Fruit fly (Drosophila melanogaster) whole organism, embryonic: Measurements from ENCODE around the gene smal.

Source experiments
- Atf3 ChIP-seq: fragments of 200-800 bp; sonication (Bioruptor generic); optimal IDR thresholded peaks from 3 replicates; lab custom pipeline; 2016; ENCODE audit warnings: missing biosample characterization, missing genetic modification characterization
- CG10209 ChIP-seq: fragments of 200-800 bp; sonication (Bioruptor generic); optimal IDR thresholded peaks from 3 replicates; lab custom pipeline; 2017; ENCODE audit warnings: missing biosample characterization, mild to moderate bottlenecking, missing genetic modification characterization, missing genetic modification reagents
- CG10267 ChIP-seq: fragments of 200-800 bp; sonication (Bioruptor generic); optimal IDR thresholded peaks from 2 replicates; lab custom pipeline; 2018; ENCODE audit warnings: missing biosample characterization, mild to moderate bottlenecking, missing genetic modification characterization, moderate library complexity
- CG10321 ChIP-seq: fragments of 200-800 bp; sonication (Bioruptor generic); IDR thresholded peaks from 2 replicates; pipeline ENCODE4 v1.3.6; 2022; ENCODE audit warnings: missing biosample characterization, missing genetic modification characterization
- CG11723 ChIP-seq: fragments of 200-800 bp; sonication (Bioruptor generic); optimal IDR thresholded peaks from 2 replicates; lab custom pipeline; 2017; ENCODE audit warnings: missing biosample characterization, mild to moderate bottlenecking, missing genetic modification characterization
- CG14441 ChIP-seq: fragments of 200-800 bp; sonication (Bioruptor generic); IDR thresholded peaks from 2 replicates; pipeline ENCODE4 v1.3.6; 2022; ENCODE audit warnings: missing biosample characterization, missing genetic modification characterization
- CG17912 ChIP-seq: fragments of 200-800 bp; sonication (Bioruptor generic); optimal IDR thresholded peaks from 2 replicates; lab custom pipeline; 2018; ENCODE audit warnings: missing biosample characterization, mild to moderate bottlenecking, missing genetic modification characterization
- CG2199 ChIP-seq: fragments of 200-800 bp; sonication (Bioruptor generic); IDR thresholded peaks from 3 replicates; pipeline ENCODE4 v1.3.6; 2022; ENCODE audit warnings: missing biosample characterization, missing genetic modification characterization
- CG4360 ChIP-seq: fragments of 200-800 bp; sonication (Bioruptor generic); IDR thresholded peaks from 2 replicates; pipeline ENCODE4 v1.3.6; 2022; ENCODE audit warnings: missing biosample characterization, missing genetic modification characterization
- CG4707 ChIP-seq: fragments of 200-800 bp; sonication (Bioruptor generic); optimal IDR thresholded peaks from 2 replicates; lab custom pipeline; 2018; ENCODE audit warnings: missing biosample characterization, mild to moderate bottlenecking, missing genetic modification characterization, moderate library complexity
- CG6254 ChIP-seq: fragments of 200-800 bp; sonication (Bioruptor generic); optimal IDR thresholded peaks from 3 replicates; lab custom pipeline; 2017; ENCODE audit warnings: mild to moderate bottlenecking, missing biosample characterization, missing genetic modification reagents, missing genetic modification characterization
- CG6689 ChIP-seq: fragments of 200-800 bp; sonication (Bioruptor generic); IDR thresholded peaks from 2 replicates; pipeline ENCODE4 v1.3.6; 2022; ENCODE audit warnings: missing biosample characterization, missing genetic modification characterization
- CG6791 ChIP-seq: fragments of 200-800 bp; sonication (Bioruptor generic); IDR thresholded peaks from 3 replicates; pipeline ENCODE4 v1.3.6; 2022; ENCODE audit warnings: missing biosample characterization, missing genetic modification characterization; ENCODE audit not compliant: partially characterized antibody
- CG7745 ChIP-seq: fragments of 200-800 bp; sonication (Bioruptor generic); optimal IDR thresholded peaks from 2 replicates; lab custom pipeline; 2018; ENCODE audit warnings: missing biosample characterization, mild to moderate bottlenecking, missing genetic modification characterization, moderate library complexity
- CG8281 ChIP-seq: fragments of 200-800 bp; sonication (Bioruptor generic); optimal IDR thresholded peaks from 2 replicates; lab custom pipeline; 2018; ENCODE audit warnings: missing biosample characterization, mild to moderate bottlenecking, missing genetic modification characterization, moderate library complexity
- CG8924 ChIP-seq: fragments of 200-800 bp; optimal IDR thresholded peaks from 3 replicates; lab custom pipeline; 2019; ENCODE audit warnings: missing biosample characterization, mild to moderate bottlenecking, missing genetic modification characterization, moderate library complexity
- CG9817 ChIP-seq: fragments of 200-800 bp; sonication (Bioruptor generic); optimal IDR thresholded peaks from 2 replicates; lab custom pipeline; 2018; ENCODE audit warnings: missing biosample characterization, mild to moderate bottlenecking, missing genetic modification characterization, moderate library complexity
- CTCF ChIP-seq: fragments of 200-800 bp; sonication (Bioruptor generic); optimal IDR thresholded peaks from 2 replicates; lab custom pipeline; 2017; ENCODE audit warnings: missing biosample characterization, mild to moderate bottlenecking, missing genetic modification characterization, moderate library complexity
- CoRest ChIP-seq: fragments of 200-800 bp; sonication (Bioruptor generic); optimal IDR thresholded peaks from 3 replicates; lab custom pipeline; 2018; ENCODE audit warnings: missing biosample characterization, mild to moderate bottlenecking, missing genetic modification characterization, moderate library complexity
- Dp ChIP-seq: fragments of 200-800 bp; sonication (Bioruptor generic); optimal IDR thresholded peaks from 2 replicates; lab custom pipeline; 2018; ENCODE audit warnings: missing biosample characterization, mild to moderate bottlenecking, missing genetic modification characterization, moderate library complexity
- HHEX ChIP-seq: fragments of 200-800 bp; sonication (Bioruptor generic); optimal IDR thresholded peaks from 3 replicates; lab custom pipeline; 2017; ENCODE audit warnings: missing biosample characterization, mild to moderate bottlenecking, missing genetic modification characterization, missing genetic modification reagents
- Hr78 ChIP-seq, 2 experiments: fragments of 200-800 bp in 1 of 2; fragments of >200 bp in 1 of 2; sonication (Bioruptor generic) in 1 of 2; optimal IDR thresholded peaks; 2 replicates each; lab custom pipeline; 2017 to 2019; ENCODE audit warnings: missing biosample characterization in 2 of 2, missing genetic modification characterization in 2 of 2, mild to moderate bottlenecking in 1 of 2, moderate library complexity in 1 of 2
- Lim3 ChIP-seq: fragments of 200-800 bp; sonication (Bioruptor generic); IDR thresholded peaks from 2 replicates; pipeline ENCODE4 v1.3.6; 2022; ENCODE audit warnings: missing biosample characterization, missing genetic modification characterization
- Lpt ChIP-seq: fragments of >200 bp; optimal IDR thresholded peaks from 2 replicates; lab custom pipeline; 2018; ENCODE audit warnings: missing biosample characterization, missing genetic modification characterization
- Med ChIP-seq: fragments of 200-800 bp; sonication (Bioruptor generic); peaks from one replicate; lab custom pipeline; 2016; ENCODE audit warnings: missing biosample characterization, missing genetic modification characterization, mild to moderate bottlenecking, inconsistent platforms, moderate library complexity
- Sox100B ChIP-seq: fragments of 200-800 bp; sonication (Bioruptor generic); optimal IDR thresholded peaks from 3 replicates; lab custom pipeline; 2018; ENCODE audit warnings: missing biosample characterization, mild to moderate bottlenecking, missing genetic modification characterization
- Ssrp ChIP-seq: fragments of 200-800 bp; sonication (Bioruptor generic); optimal IDR thresholded peaks from 2 replicates; lab custom pipeline; 2018; ENCODE audit warnings: missing biosample characterization, mild to moderate bottlenecking, missing genetic modification characterization, moderate library complexity
- Vsx1 ChIP-seq: fragments of 200-800 bp; sonication (Bioruptor generic); optimal IDR thresholded peaks from 2 replicates; lab custom pipeline; 2017; ENCODE audit warnings: missing biosample characterization, mild to moderate bottlenecking, missing genetic modification characterization, missing genetic modification reagents
- ab ChIP-seq: fragments of 200-800 bp; sonication (Bioruptor generic); optimal IDR thresholded peaks from 2 replicates; lab custom pipeline; 2016; ENCODE audit warnings: missing biosample characterization, missing genetic modification characterization
- abd-A ChIP-seq: fragments of 200-800 bp; sonication (Bioruptor generic); optimal IDR thresholded peaks from 3 replicates; lab custom pipeline; 2019; ENCODE audit warnings: missing biosample characterization, mild to moderate bottlenecking, missing genetic modification characterization, moderate library complexity
- ara ChIP-seq: fragments of 200-800 bp; sonication (Bioruptor generic); IDR thresholded peaks from 2 replicates; pipeline ENCODE4 v1.3.6; 2022; ENCODE audit warnings: missing biosample characterization, missing genetic modification characterization
- bowl ChIP-seq: fragments of 200-800 bp; sonication (Bioruptor generic); IDR thresholded peaks from 2 replicates; pipeline ENCODE4 v1.3.6; 2022; ENCODE audit warnings: missing biosample characterization, missing genetic modification characterization
- caup ChIP-seq: fragments of 200-800 bp; sonication (Bioruptor generic); optimal IDR thresholded peaks from 3 replicates; lab custom pipeline; 2017; ENCODE audit warnings: missing biosample characterization, mild to moderate bottlenecking, missing genetic modification characterization, moderate library complexity; ENCODE audit not compliant: severe bottlenecking
- chinmo ChIP-seq: fragments of 200-800 bp; sonication (Bioruptor generic); IDR thresholded peaks from 4 replicates; pipeline ENCODE4 v1.3.6; 2022; ENCODE audit warnings: missing biosample characterization, missing genetic modification characterization; ENCODE audit not compliant: partially characterized antibody
- crc ChIP-seq: fragments of 200-800 bp; sonication (Bioruptor generic); optimal IDR thresholded peaks from 2 replicates; lab custom pipeline; 2016; ENCODE audit warnings: missing biosample characterization, missing genetic modification characterization
- crol ChIP-seq: fragments of 200-800 bp; sonication (Bioruptor generic); IDR thresholded peaks from 2 replicates; pipeline ENCODE4 v1.3.6; 2022; ENCODE audit warnings: missing biosample characterization, missing genetic modification characterization
- eve ChIP-seq, 2 experiments: fragments of >200 bp; optimal IDR thresholded peaks; 2 replicates each; lab custom pipeline; 2017; ENCODE audit warnings: missing biosample characterization in 2 of 2, missing genetic modification characterization in 2 of 2
- exex ChIP-seq: fragments of 200-800 bp; sonication (Bioruptor generic); optimal IDR thresholded peaks from 4 replicates; lab custom pipeline; 2018; ENCODE audit warnings: missing biosample characterization, mild to moderate bottlenecking, missing genetic modification characterization, moderate library complexity
- gcm ChIP-seq: fragments of 200-800 bp; sonication (Bioruptor generic); optimal IDR thresholded peaks from 2 replicates; lab custom pipeline; 2019; ENCODE audit warnings: missing biosample characterization, mild to moderate bottlenecking, missing genetic modification characterization, moderate library complexity
- grn ChIP-seq: fragments of 200-800 bp; sonication (Bioruptor generic); optimal IDR thresholded peaks from 3 replicates; lab custom pipeline; 2017; ENCODE audit warnings: missing biosample characterization, missing genetic modification characterization
- gsb-n ChIP-seq: fragments of 200-800 bp; sonication (Bioruptor generic); optimal IDR thresholded peaks from 3 replicates; lab custom pipeline; 2018; ENCODE audit warnings: missing biosample characterization, mild to moderate bottlenecking, missing genetic modification characterization
- gt ChIP-seq: fragments of 200-800 bp; sonication (Bioruptor generic); IDR thresholded peaks from 2 replicates; pipeline ENCODE4 v1.3.6; 2022; ENCODE audit warnings: missing biosample characterization, missing genetic modification characterization
- jigr1 ChIP-seq: fragments of 200-800 bp; sonication (Bioruptor generic); IDR thresholded peaks from 3 replicates; pipeline ENCODE4 v1.3.6; 2022; ENCODE audit warnings: missing biosample characterization, missing genetic modification characterization
- lmd ChIP-seq: fragments of 200-800 bp; sonication (Bioruptor generic); IDR thresholded peaks from 2 replicates; pipeline ENCODE4 v1.3.6; 2022; ENCODE audit warnings: missing biosample characterization, missing genetic modification characterization
- nerfin-2 ChIP-seq: fragments of 200-800 bp; sonication (Bioruptor generic); IDR thresholded peaks from 2 replicates; pipeline ENCODE4 v1.3.6; 2022; ENCODE audit warnings: missing biosample characterization, missing genetic modification characterization; ENCODE audit not compliant: partially characterized antibody
- pb ChIP-seq: fragments of 200-800 bp; sonication (Bioruptor generic); optimal IDR thresholded peaks from 3 replicates; lab custom pipeline; 2016; ENCODE audit warnings: missing biosample characterization, missing genetic modification characterization
- pros ChIP-seq: fragments of 200-800 bp; sonication (Bioruptor generic); optimal IDR thresholded peaks from 3 replicates; lab custom pipeline; 2019; ENCODE audit warnings: missing biosample characterization, mild to moderate bottlenecking, missing genetic modification characterization, moderate library complexity
- row ChIP-seq: fragments of 200-800 bp; sonication (Bioruptor generic); IDR thresholded peaks from 3 replicates; pipeline ENCODE4 v1.3.6; 2022; ENCODE audit warnings: missing biosample characterization, missing genetic modification characterization
- sima ChIP-seq: fragments of 200-800 bp; sonication (Bioruptor generic); optimal IDR thresholded peaks from 2 replicates; lab custom pipeline; 2016; ENCODE audit warnings: missing biosample characterization, missing genetic modification characterization
- tna ChIP-seq: fragments of 200-800 bp; sonication (Bioruptor generic); IDR thresholded peaks from 2 replicates; pipeline ENCODE4 v1.3.6; 2022; ENCODE audit warnings: missing biosample characterization, missing genetic modification characterization; ENCODE audit not compliant: partially characterized antibody
- wdn ChIP-seq: fragments of 200-800 bp; sonication (Bioruptor generic); IDR thresholded peaks from 2 replicates; pipeline ENCODE4 v1.3.6; 2022; ENCODE audit warnings: missing biosample characterization, missing genetic modification characterization

The smal gene

dm6 chr2L:6236426-6236825, 57.5 kb downstream of the smal start:
- TF ChIP-seq grn (GFP tag; lab: Kevin White, UChicago), result peak; percentile 17
- peak; percentile 9 for TF ChIP-seq CG6254 (GFP tag; lab: Kevin White, UChicago)
- peak; percentile 58 for TF ChIP-seq pros (GFP tag; lab: Kevin White, UChicago)
- TF ChIP-seq CG2199, result peak; percentile 54; the same call in 1 of the 3 replicates
- TF ChIP-seq CG10321, result no peak
- TF ChIP-seq crol (GFP tag; lab: Robert Waterston, UW), result peak; percentile 87
- no peak for TF ChIP-seq CG17912 (GFP tag; lab: Kevin White, UChicago)
- no peak for TF ChIP-seq chinmo
- TF ChIP-seq ab (GFP tag; lab: Kevin White, UChicago), result no peak
- TF ChIP-seq gcm (GFP tag; lab: Kevin White, UChicago), result peak; percentile 32
- peak; percentile 10 for TF ChIP-seq abd-A (tag; lab: Kevin White, UChicago)
- TF ChIP-seq exex (tag; lab: Kevin White, UChicago), result peak; percentile 44
- peak in 1 of 2 experiments; percentile 52 for TF ChIP-seq Hr78 (GFP tag; optimal IDR thresholded peaks at IDR 0.05; lab: Kevin White, UChicago)
- no peak for TF ChIP-seq CG11723 (GFP tag; lab: Kevin White, UChicago)
- peak; percentile 88 for TF ChIP-seq Vsx1 (GFP tag; lab: Kevin White, UChicago)
- peak; percentile 77 for TF ChIP-seq CG4360 (GFP tag; lab: Robert Waterston, UW)
- 0 out of 3 replicates have a peak, but pooled peaks have one; percentile 24 for TF ChIP-seq CG6791 (GFP tag; lab: Robert Waterston, UW)
- peak; percentile 11 for TF ChIP-seq gsb-n (tag; lab: Kevin White, UChicago)
- 0 out of 2 replicates have a peak, but pooled peaks have one; percentile 13 for TF ChIP-seq CG14441 (GFP tag; lab: Robert Waterston, UW)
- TF ChIP-seq CG8281 (tag; lab: Kevin White, UChicago), result peak; percentile 13
- no peak for TF ChIP-seq wdn (GFP tag; lab: Robert Waterston, UW)
- 0 out of 3 replicates have a peak, but pooled peaks have one; percentile 30 for TF ChIP-seq jigr1 (GFP tag; lab: Robert Waterston, UW)
- 0 out of 2 replicates have a peak, but pooled peaks have one; percentile 23 for TF ChIP-seq ara (GFP tag; lab: Robert Waterston, UW)
- TF ChIP-seq Lim3, result 0 out of 2 replicates have a peak, but pooled peaks have one; percentile 45
- no peak for TF ChIP-seq CG4707 (GFP tag; lab: Kevin White, UChicago)
- TF ChIP-seq CG7745 (tag; lab: Kevin White, UChicago), result peak; percentile 94

dm6 chr2L:6239286-6239685, 60.4 kb downstream of the smal start:
- TF ChIP-seq sima (GFP tag; lab: Kevin White, UChicago), result no peak
- TF ChIP-seq Med (GFP tag; lab: Kevin White, UChicago), result peak; percentile 22
- no peak for TF ChIP-seq nerfin-2 (GFP tag; lab: Robert Waterston, UW)
- TF ChIP-seq eve (GFP tag; optimal IDR thresholded peaks at IDR 0.05; lab: Kevin White, UChicago), result no peak
- TF ChIP-seq Atf3 (GFP tag; lab: Kevin White, UChicago), result no peak
- TF ChIP-seq CG10267 (tag; lab: Kevin White, UChicago), result no peak
- no peak for TF ChIP-seq Ssrp (tag; lab: Kevin White, UChicago)
- TF ChIP-seq gt (GFP tag; lab: Robert Waterston, UW), result no peak
- no peak for TF ChIP-seq bowl
- TF ChIP-seq caup, result no peak
- TF ChIP-seq CG8924 (tag; lab: Kevin White, UChicago), result no peak
- no peak for TF ChIP-seq CoRest (tag; lab: Kevin White, UChicago)
- TF ChIP-seq CG10209, result no peak
- TF ChIP-seq lmd (GFP tag; lab: Robert Waterston, UW), result no peak
- TF ChIP-seq Dp (GFP tag; lab: Kevin White, UChicago), result no peak
- peak; percentile 19; the same call in 1 of the 3 replicates for TF ChIP-seq row (GFP tag; lab: Robert Waterston, UW)
- no peak for TF ChIP-seq Sox100B (GFP tag; lab: Kevin White, UChicago)
- no peak for TF ChIP-seq CTCF (GFP tag; lab: Kevin White, UChicago)
- no peak for TF ChIP-seq crc (GFP tag; lab: Kevin White, UChicago)
- TF ChIP-seq Lpt (GFP tag; lab: Kevin White, UChicago), result no peak
- TF ChIP-seq CG6689 (GFP tag; lab: Robert Waterston, UW), result 0 out of 2 replicates have a peak, but pooled peaks have one; percentile 13
- TF ChIP-seq pb (GFP tag; lab: Kevin White, UChicago), result no peak
- TF ChIP-seq tna (GFP tag; lab: Robert Waterston, UW), result no peak
- no peak for TF ChIP-seq HHEX
- no peak for TF ChIP-seq CG9817 (tag; lab: Kevin White, UChicago)
